Worm (Caenorhabditis elegans): ENCODE data around the gene CC8.2.

CC8.2 gene

DNA sequence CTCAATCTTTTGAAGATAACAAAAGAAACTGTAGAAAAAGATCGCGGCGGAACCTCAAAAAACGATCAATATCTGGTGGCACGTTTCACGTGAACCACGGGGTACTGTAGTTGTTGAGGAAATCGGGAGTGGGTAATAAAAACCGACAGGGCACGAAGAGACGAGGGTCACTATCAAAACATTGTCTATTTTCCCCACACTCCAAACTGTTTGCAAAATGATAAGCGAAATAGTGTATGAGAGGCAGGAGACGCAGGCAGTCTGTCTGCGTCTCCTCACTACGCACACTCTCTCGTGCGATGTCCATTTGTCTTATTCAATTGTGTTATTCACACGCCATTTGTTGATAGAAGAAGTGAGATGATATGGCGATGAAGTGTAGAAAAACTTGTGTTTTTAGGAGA lies 4.9 kb upstream of the CC8.2 start:
- peak; percentile 46 for TF ChIP-seq elt-2 (tag; optimal IDR thresholded peaks at IDR 0.05)
- TF ChIP-seq sox-2 (GFP tag; IDR thresholded peaks at IDR 0.05), result no peak
- peak; percentile 73 for TF ChIP-seq unc-55 (GFP tag; optimal IDR thresholded peaks at IDR 0.05)

DNA sequence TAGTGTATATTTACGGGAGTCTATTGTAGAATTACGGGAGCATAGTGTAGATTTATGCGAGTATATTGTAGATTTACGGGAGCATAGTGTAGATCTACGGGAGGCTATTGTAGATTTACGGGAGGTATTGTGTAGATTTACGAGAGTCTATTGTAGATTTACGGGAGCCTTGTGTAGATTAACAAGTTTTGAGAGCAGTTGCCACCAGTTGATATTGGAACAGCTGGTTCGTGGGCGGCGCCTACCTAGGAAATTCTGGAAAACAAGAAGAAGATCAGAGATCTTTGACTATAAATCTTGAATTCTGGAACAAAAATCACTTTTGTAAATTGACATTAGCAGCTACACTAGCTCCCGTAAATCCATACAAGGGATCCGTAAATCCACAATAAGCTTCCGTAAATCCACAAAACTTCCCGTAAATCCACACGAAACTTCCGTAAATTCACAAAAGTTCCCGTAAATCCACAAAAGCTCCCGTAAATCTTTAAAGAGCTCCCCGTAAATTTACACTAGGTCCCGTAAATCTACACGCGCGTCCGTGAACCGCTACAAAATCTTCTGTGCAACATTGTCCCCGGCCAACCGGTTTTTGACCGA lies 4.4 kb upstream of the CC8.2 start:
- TF ChIP-seq fkh-6 (tag; optimal IDR thresholded peaks at IDR 0.05) (no peak), dve-1 (tag; optimal IDR thresholded peaks at IDR 0.05) (peak; percentile 92)

ce11 chrIV:3652223-3652622 lies 3.7 kb upstream of the CC8.2 start:
- no peak for TF ChIP-seq unc-86 (tag; optimal IDR thresholded peaks at IDR 0.05)
- no peak for TF ChIP-seq unc-3 (GFP tag; conservative IDR thresholded peaks at IDR 0.05)
- no peak for TF ChIP-seq unc-3 (tag; optimal IDR thresholded peaks at IDR 0.05)
- TF ChIP-seq ref-2 (tag; optimal IDR thresholded peaks at IDR 0.05), result peak; percentile 20

DNA sequence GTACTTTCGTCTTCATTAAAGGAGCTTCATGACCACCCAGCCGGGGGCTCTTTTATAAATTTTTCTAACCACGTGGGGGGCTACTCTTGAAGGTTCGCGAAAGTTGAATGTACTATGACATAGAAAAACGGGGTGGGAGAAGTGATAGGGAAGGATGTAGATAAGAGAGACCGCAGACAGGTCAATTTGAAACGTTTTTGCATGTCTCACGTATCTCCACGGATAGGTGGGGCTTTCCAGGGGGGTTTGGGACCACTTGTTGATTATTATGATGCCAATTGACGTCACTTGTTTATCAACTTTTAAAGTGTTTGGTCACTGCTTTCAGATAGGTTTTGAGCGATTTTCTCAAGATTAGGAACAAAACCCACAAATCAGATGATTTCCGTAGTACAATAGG lies 933 bp downstream of the CC8.2 start:
- TF ChIP-seq unc-55 (GFP tag; optimal IDR thresholded peaks at IDR 0.05) (peak; percentile 10), ceh-45 (GFP tag; IDR thresholded peaks at IDR 0.05) (no peak), nfya-1 (tag; optimal IDR thresholded peaks at IDR 0.05) (no peak), odd-2 (tag; optimal IDR thresholded peaks at IDR 0.05) (no peak), pqm-1 (tag; optimal IDR thresholded peaks at IDR 0.05) (no peak), ceh-18 (tag; optimal IDR thresholded peaks at IDR 0.05) (peak; percentile 3)

- no peak for TF ChIP-seq unc-3 (GFP tag; conservative IDR thresholded peaks at IDR 0.05)
- no peak for TF ChIP-seq unc-3 (tag; optimal IDR thresholded peaks at IDR 0.05)
- no peak for TF ChIP-seq lim-6 (tag; optimal IDR thresholded peaks at IDR 0.05)
- TF ChIP-seq tbx-7 (tag; optimal IDR thresholded peaks at IDR 0.05), result no peak
- TF ChIP-seq pax-1 (tag; optimal IDR thresholded peaks at IDR 0.05), result no peak
- peak; percentile 60 for TF ChIP-seq elt-4 (tag; optimal IDR thresholded peaks at IDR 0.05)
- TF ChIP-seq rnt-1 (tag; optimal IDR thresholded peaks at IDR 0.05), result no peak
- TF ChIP-seq ceh-19 (GFP tag; optimal IDR thresholded peaks at IDR 0.05), result no peak
Measured at ce11 chrIV:3646338-3647154, 1.9 kb downstream of the CC8.2 start.

ce11 chrIV:3645487-3645886 lies 3.0 kb downstream of the CC8.2 start:
- TF ChIP-seq F13H6.1 (tag; optimal IDR thresholded peaks at IDR 0.05) (no peak), pha-4 (tag; optimal IDR thresholded peaks at IDR 0.05) (no peak), nhr-11 (tag; optimal IDR thresholded peaks at IDR 0.05) (no peak), ceh-22 (tag; optimal IDR thresholded peaks at IDR 0.05) (no peak), unc-86 (tag; optimal IDR thresholded peaks at IDR 0.05) (no peak), tbx-7 (tag; optimal IDR thresholded peaks at IDR 0.05) (no peak), zip-5 (tag; optimal IDR thresholded peaks at IDR 0.05) (no peak), che-1 (tag; optimal IDR thresholded peaks at IDR 0.05) (no peak), tbx-2 (tag; optimal IDR thresholded peaks at IDR 0.05) (no peak), ets-4 (tag; optimal IDR thresholded peaks at IDR 0.05) (no peak), ahr-1 (tag; optimal IDR thresholded peaks at IDR 0.05) (no peak), sdc-2 (tag; optimal IDR thresholded peaks at IDR 0.05) (no peak), sox-2 (GFP tag; IDR thresholded peaks at IDR 0.05) (no peak), mec-3 (tag; optimal IDR thresholded peaks at IDR 0.05; ENCODE audit: borderline replicate concordance) (no peak), ceh-31 (tag; optimal IDR thresholded peaks at IDR 0.05) (no peak), lim-6 (tag; optimal IDR thresholded peaks at IDR 0.05) (no peak), hlh-6 (tag; optimal IDR thresholded peaks at IDR 0.05) (no peak), pax-1 (tag; optimal IDR thresholded peaks at IDR 0.05) (no peak), ztf-16 (tag; optimal IDR thresholded peaks at IDR 0.05) (no peak)

Measured in whole organism, late embryonic.